Worm (Caenorhabditis elegans): ENCODE results near the gene nas-31.

nas-31 gene

ce11 chrV:10921747-10922146 lies at the start of gene nas-31:
nas-31 (minus strand) TSS chrV:10921847.
- TF ChIP-seq ets-4 (GFP tag; optimal IDR thresholded peaks at IDR 0.05) = no peak
- no peak for TF ChIP-seq nhr-179 (tag; optimal IDR thresholded peaks at IDR 0.05)
- TF ChIP-seq B0035.1 (tag; optimal IDR thresholded peaks at IDR 0.05) = no peak
- TF ChIP-seq D2030.7 (GFP tag; IDR thresholded peaks at IDR 0.05) = no peak
- no peak for TF ChIP-seq him-1 (tag; optimal IDR thresholded peaks at IDR 0.05)
- no peak for TF ChIP-seq ceh-91 (GFP tag; IDR thresholded peaks at IDR 0.05)
- no peak for TF ChIP-seq bed-2 (GFP tag; IDR thresholded peaks at IDR 0.05)
- no peak for TF ChIP-seq T26A5.8 (tag; optimal IDR thresholded peaks at IDR 0.05)
- no peak for TF ChIP-seq Y53F4B.3 (GFP tag; IDR thresholded peaks at IDR 0.05)
- no peak for TF ChIP-seq ztf-28 (GFP tag; IDR thresholded peaks at IDR 0.05)
- no peak for TF ChIP-seq let-607 (tag; optimal IDR thresholded peaks at IDR 0.05)
- no peak for TF ChIP-seq atf-7 (tag; optimal IDR thresholded peaks at IDR 0.05)
- TF ChIP-seq fkh-3 (tag; optimal IDR thresholded peaks at IDR 0.05) = no peak
- no peak for TF ChIP-seq gei-17 (GFP tag; optimal IDR thresholded peaks at IDR 0.05)

DNA sequence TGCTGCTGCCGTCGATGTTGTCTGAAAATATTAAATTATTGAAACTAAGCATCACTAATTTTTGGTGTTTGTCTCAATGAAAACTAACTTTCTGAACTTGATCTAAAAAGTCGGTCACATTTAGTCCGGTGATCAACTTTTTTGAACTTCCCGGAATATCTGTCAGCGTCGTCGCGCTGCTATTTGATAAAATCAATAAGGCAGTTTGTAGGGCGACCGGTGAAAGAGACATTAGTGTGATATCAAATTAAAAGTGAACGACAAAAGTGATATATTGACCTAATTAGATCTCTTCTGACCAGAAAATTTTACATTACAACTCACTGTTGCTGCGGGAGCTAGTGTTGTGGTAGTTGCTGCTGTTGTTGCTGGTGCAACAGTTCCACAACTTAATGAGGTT lies 49.3 kb upstream of the nas-31 start:
- TF ChIP-seq chd-7 (tag; optimal IDR thresholded peaks at IDR 0.05) = no peak
- no peak for TF ChIP-seq sdz-38 (tag; optimal IDR thresholded peaks at IDR 0.05)
- TF ChIP-seq lin-35 (GFP tag; optimal IDR thresholded peaks at IDR 0.05) = no peak
- TF ChIP-seq bed-2 (GFP tag; IDR thresholded peaks at IDR 0.05) = no peak
- TF ChIP-seq cebp-1 (GFP tag; IDR thresholded peaks at IDR 0.05) = no peak
- no peak for TF ChIP-seq cebp-1 (tag; optimal IDR thresholded peaks at IDR 0.05)
- no peak for TF ChIP-seq zfh-2 (GFP tag; conservative IDR thresholded peaks at IDR 0.05)
- TF ChIP-seq attf-6 (GFP tag; IDR thresholded peaks at IDR 0.05) = no peak
- TF ChIP-seq aptf-3 (GFP tag; IDR thresholded peaks at IDR 0.05) = no peak
- no peak for TF ChIP-seq ztf-3 (GFP tag; optimal IDR thresholded peaks at IDR 0.05)
- no peak for TF ChIP-seq repo-1 (tag; optimal IDR thresholded peaks at IDR 0.05)
- TF ChIP-seq rcor-1 (GFP tag; IDR thresholded peaks at IDR 0.05) = no peak
- no peak for TF ChIP-seq ceh-91 (GFP tag; IDR thresholded peaks at IDR 0.05)
- TF ChIP-seq die-1 (tag; optimal IDR thresholded peaks at IDR 0.05) = no peak
- no peak for TF ChIP-seq xnd-1 (tag; optimal IDR thresholded peaks at IDR 0.05)
- TF ChIP-seq hmg-20 (GFP tag; IDR thresholded peaks at IDR 0.05) = no peak
- TF ChIP-seq Y95B8A.8 (GFP tag; IDR thresholded peaks at IDR 0.05) = no peak

- TF ChIP-seq aptf-3 (GFP tag; IDR thresholded peaks at IDR 0.05) = no peak
- no peak for TF ChIP-seq xnd-1 (tag; optimal IDR thresholded peaks at IDR 0.05)
- no peak for TF ChIP-seq madf-6 (GFP tag; IDR thresholded peaks at IDR 0.05)
- no peak for TF ChIP-seq hsf-1 (GFP tag; IDR thresholded peaks at IDR 0.05)
- TF ChIP-seq hmg-1.2 (GFP tag; IDR thresholded peaks at IDR 0.05) = no peak
- TF ChIP-seq lsl-1 (GFP tag; optimal IDR thresholded peaks at IDR 0.05) = no peak
- no peak for TF ChIP-seq dox-1 (GFP tag; IDR thresholded peaks at IDR 0.05)
- TF ChIP-seq lin-40 (tag; optimal IDR thresholded peaks at IDR 0.05) = no peak
- TF ChIP-seq fkh-3 (tag; optimal IDR thresholded peaks at IDR 0.05) = no peak
- TF ChIP-seq B0336.3 (GFP tag; IDR thresholded peaks at IDR 0.05) = no peak
- no peak for TF ChIP-seq ccch-3 (GFP tag; optimal IDR thresholded peaks at IDR 0.05)
- TF ChIP-seq somi-1 (GFP tag; optimal IDR thresholded peaks at IDR 0.05) = no peak
- TF ChIP-seq ztf-28 (GFP tag; IDR thresholded peaks at IDR 0.05) = no peak
These were observed 48.4 kb upstream of the nas-31 start, which contains the start of gene F17C11.22 for ce11 chrV:10970070-10970469. F17C11.22 (minus strand) TSS chrV:10970170.

Measured in whole organism, young adult.